Worm (Caenorhabditis elegans) whole organism, L1 larva: ENCODE data around the gene tim-1.

Source experiments
- C04F5.9 ChIP-seq: sonication (generic microtip); optimal IDR thresholded peaks from 2 replicates; lab custom pipeline; 2016; ENCODE audit warnings: missing genetic modification characterization, missing compliant biosample characterization
- aly-2 ChIP-seq: fragments of 150-350 bp; optimal IDR thresholded peaks from 2 replicates; lab custom pipeline; 2014; ENCODE audit warnings: missing biosample characterization, missing genetic modification characterization
- ceh-82 ChIP-seq, 3 experiments: fragments of 150-350 bp in 1 of 3; sonication (generic microtip) in 2 of 3; optimal IDR thresholded peaks; 2 replicates each; lab custom pipeline; 2014 to 2017; ENCODE audit warnings: missing biosample characterization in 3 of 3, missing genetic modification characterization in 3 of 3
- ets-5 ChIP-seq: fragments of 200-800 bp; sonication (Bioruptor generic); IDR thresholded peaks from 2 replicates; pipeline ENCODE4 v1.3.6; 2022; ENCODE audit warnings: missing genetic modification characterization, missing compliant biosample characterization
- jun-1 ChIP-seq: fragments of 150-350 bp; optimal IDR thresholded peaks from 2 replicates; lab custom pipeline; 2014; ENCODE audit warnings: missing biosample characterization, missing genetic modification reagents, missing genetic modification characterization
- lin-14 ChIP-seq: fragments of 200-800 bp; sonication (Bioruptor generic); optimal IDR thresholded peaks from 2 replicates; lab custom pipeline; 2018; ENCODE audit warnings: mild to moderate bottlenecking, missing genetic modification characterization, moderate library complexity, missing compliant biosample characterization
- unc-62 ChIP-seq: fragments of 150-350 bp; optimal IDR thresholded peaks from 2 replicates; lab custom pipeline; 2014; ENCODE audit warnings: missing biosample characterization, missing genetic modification reagents, missing genetic modification characterization
- zip-4 ChIP-seq: fragments of 200-800 bp; sonication (Bioruptor generic); optimal IDR thresholded peaks from 2 replicates; lab custom pipeline; 2018; ENCODE audit warnings: mild to moderate bottlenecking, missing genetic modification characterization, moderate library complexity, missing compliant biosample characterization

DNA sequence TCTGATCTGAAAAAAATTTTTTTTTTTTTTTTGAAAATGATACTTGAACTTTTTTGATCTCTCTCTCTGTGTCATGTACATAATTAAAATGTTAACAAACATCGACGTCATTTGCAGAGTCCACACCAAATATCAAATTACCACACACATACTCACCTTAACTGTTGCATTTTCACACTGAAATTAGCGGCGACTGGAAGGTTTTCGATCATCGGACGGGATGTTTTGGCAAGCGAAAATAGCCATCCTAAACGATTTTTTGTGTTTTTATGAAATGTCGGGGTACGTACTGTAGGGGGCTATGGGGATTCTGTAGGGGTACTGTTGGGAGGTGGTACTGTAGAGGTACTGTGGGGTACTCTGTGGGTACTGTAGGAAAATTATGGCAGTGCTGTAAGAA is 51.8 kb downstream of the tim-1 start:
- TF ChIP-seq C04F5.9 (tag; lab: Kevin White, UChicago) (no peak), ets-5 (GFP tag; lab: Robert Waterston, UW) (no peak), ceh-82 (tag; optimal IDR thresholded peaks at IDR 0.05; lab: Kevin White, UChicago) (no peak), aly-2 (tag; lab: Kevin White, UChicago) (no peak), lin-14 (GFP tag; lab: Kevin White, UChicago) (no peak), zip-4 (GFP tag; lab: Kevin White, UChicago) (no peak), unc-62 (GFP tag; lab: Kevin White, UChicago) (no peak), jun-1 (no peak)
